Fruit fly (Drosophila melanogaster) whole organism, embryonic: Measurements from ENCODE around the gene Gr63a.

Experiments used
- Awh ChIP-seq: fragments of 200-800 bp; sonication (Bioruptor generic); IDR thresholded peaks from 2 replicates; pipeline ENCODE4, ENCODE4 v1.3.6; 2022; ENCODE audit warnings: missing biosample characterization, missing genetic modification characterization
- Bdp1 ChIP-seq: fragments of 200-800 bp; sonication (Bioruptor generic); optimal IDR thresholded peaks from 3 replicates; lab custom pipeline; 2016; ENCODE audit warnings: missing biosample characterization, missing genetic modification characterization
- C15 ChIP-seq: fragments of 200-800 bp; sonication (Bioruptor generic); IDR thresholded peaks from 3 replicates; pipeline ENCODE4 v1.3.6; 2022; ENCODE audit warnings: missing biosample characterization, missing genetic modification characterization
- CG10366 ChIP-seq: fragments of 200-800 bp; sonication (Bioruptor generic); IDR thresholded peaks from 2 replicates; pipeline ENCODE4 v1.3.6; 2022; ENCODE audit warnings: missing biosample characterization, missing genetic modification characterization
- CG10654 ChIP-seq: fragments of 200-800 bp; sonication (Bioruptor generic); optimal IDR thresholded peaks from 2 replicates; lab custom pipeline; 2016; ENCODE audit warnings: missing biosample characterization, missing genetic modification characterization
- CG11398 ChIP-seq: fragments of 200-800 bp; sonication (Bioruptor generic); optimal IDR thresholded peaks from 2 replicates; lab custom pipeline; 2016; ENCODE audit warnings: missing biosample characterization, missing genetic modification characterization
- CG11695 ChIP-seq: fragments of 200-800 bp; sonication (Bioruptor generic); IDR thresholded peaks from 3 replicates; pipeline ENCODE4 v1.3.6; 2022; ENCODE audit warnings: missing biosample characterization, missing genetic modification characterization
- CG13287 ChIP-seq: fragments of 200-800 bp; sonication (Bioruptor generic); IDR thresholded peaks from 2 replicates; pipeline ENCODE4 v1.3.6; 2022; ENCODE audit warnings: missing biosample characterization, missing genetic modification characterization; ENCODE audit not compliant: partially characterized antibody
- CG14667 ChIP-seq: fragments of 200-800 bp; sonication (Bioruptor generic); IDR thresholded peaks from 2 replicates; pipeline ENCODE4 v1.3.6; 2022; ENCODE audit warnings: missing biosample characterization, missing genetic modification characterization
- CG14965 ChIP-seq: fragments of 200-800 bp; sonication (Bioruptor generic); optimal IDR thresholded peaks from 2 replicates; lab custom pipeline; 2016; ENCODE audit warnings: missing biosample characterization, missing genetic modification characterization, borderline replicate concordance
- CG1529 ChIP-seq: fragments of 200-800 bp; sonication (Bioruptor generic); optimal IDR thresholded peaks from 3 replicates; lab custom pipeline; 2018; ENCODE audit warnings: missing biosample characterization, missing genetic modification characterization
- CG16779 ChIP-seq: fragments of 200-800 bp; sonication (Bioruptor generic); IDR thresholded peaks from 2 replicates; pipeline ENCODE4 v1.3.6; 2022; ENCODE audit warnings: missing biosample characterization, missing genetic modification characterization
- CG31365 ChIP-seq: fragments of 200-800 bp; sonication (Bioruptor generic); optimal IDR thresholded peaks from 2 replicates; lab custom pipeline; 2018; ENCODE audit warnings: missing biosample characterization, mild to moderate bottlenecking, missing genetic modification characterization
- CG34376 ChIP-seq: fragments of 200-800 bp; sonication (Bioruptor generic); optimal IDR thresholded peaks from 2 replicates; lab custom pipeline; 2018; ENCODE audit warnings: missing biosample characterization, mild to moderate bottlenecking, missing genetic modification characterization
- CG42726 ChIP-seq: fragments of 200-800 bp; sonication (Bioruptor generic); IDR thresholded peaks from 2 replicates; pipeline ENCODE4 v1.3.6; 2022; ENCODE audit warnings: missing biosample characterization, missing genetic modification characterization; ENCODE audit not compliant: partially characterized antibody
- CG4282 ChIP-seq: fragments of 200-800 bp; sonication (Bioruptor generic); optimal IDR thresholded peaks from 2 replicates; lab custom pipeline; 2016; ENCODE audit warnings: missing biosample characterization, missing genetic modification characterization
- CG4328 ChIP-seq: fragments of 200-800 bp; sonication (Bioruptor generic); optimal IDR thresholded peaks from 3 replicates; lab custom pipeline; 2017; ENCODE audit warnings: missing biosample characterization, missing genetic modification reagents, missing genetic modification characterization
- CG4360 ChIP-seq: fragments of 200-800 bp; sonication (Bioruptor generic); IDR thresholded peaks from 2 replicates; pipeline ENCODE4 v1.3.6; 2022; ENCODE audit warnings: missing biosample characterization, missing genetic modification characterization
- CG4707 ChIP-seq: fragments of 200-800 bp; sonication (Bioruptor generic); optimal IDR thresholded peaks from 2 replicates; lab custom pipeline; 2018; ENCODE audit warnings: missing biosample characterization, mild to moderate bottlenecking, missing genetic modification characterization, moderate library complexity
- CG4820 ChIP-seq: fragments of 200-800 bp; sonication (Bioruptor generic); optimal IDR thresholded peaks from 3 replicates; lab custom pipeline; 2016; ENCODE audit warnings: missing biosample characterization, missing genetic modification characterization
- CG7271 ChIP-seq: fragments of 200-800 bp; sonication (Bioruptor generic); optimal IDR thresholded peaks from 2 replicates; lab custom pipeline; 2018; ENCODE audit warnings: missing biosample characterization, mild to moderate bottlenecking, missing genetic modification characterization, moderate library complexity
- CG8924 ChIP-seq: fragments of 200-800 bp; optimal IDR thresholded peaks from 3 replicates; lab custom pipeline; 2019; ENCODE audit warnings: missing biosample characterization, mild to moderate bottlenecking, missing genetic modification characterization, moderate library complexity
- CHES-1-like ChIP-seq: fragments of 200-800 bp; sonication (Bioruptor generic); optimal IDR thresholded peaks from 2 replicates; lab custom pipeline; 2016; ENCODE audit warnings: missing biosample characterization, missing genetic modification characterization
- CkIIα-i1 ChIP-seq: fragments of 200-800 bp; sonication (Bioruptor generic); IDR thresholded peaks from 2 replicates; pipeline ENCODE4 v1.3.6; 2022; ENCODE audit warnings: missing biosample characterization, missing genetic modification characterization
- Doc2 ChIP-seq: fragments of 200-800 bp; sonication (Bioruptor generic); IDR thresholded peaks from 2 replicates; pipeline ENCODE4 v1.3.6; 2022; ENCODE audit warnings: missing biosample characterization, missing genetic modification characterization
- Elba2 ChIP-seq: fragments of 200-800 bp; sonication (Bioruptor generic); optimal IDR thresholded peaks from 3 replicates; lab custom pipeline; 2016; ENCODE audit warnings: missing biosample characterization, missing genetic modification characterization
- Fer1 ChIP-seq: fragments of 200-800 bp; sonication (Bioruptor generic); optimal IDR thresholded peaks from 2 replicates; lab custom pipeline; 2017; ENCODE audit warnings: missing biosample characterization, mild to moderate bottlenecking, missing genetic modification characterization
- Gsc ChIP-seq: fragments of 200-800 bp; sonication (Bioruptor generic); IDR thresholded peaks from 2 replicates; pipeline ENCODE4 v1.3.6; 2022; ENCODE audit warnings: missing biosample characterization, missing genetic modification characterization
- Hr51 ChIP-seq, 2 experiments: fragments of 200-800 bp; sonication (Bioruptor generic); optimal IDR thresholded peaks; 2 replicates in 1 of 2; 3 replicates in 1 of 2; lab custom pipeline; 2016 to 2018; ENCODE audit warnings: missing biosample characterization in 2 of 2, missing genetic modification characterization in 2 of 2, mild to moderate bottlenecking in 1 of 2, moderate library complexity in 1 of 2
- Hsf ChIP-seq: fragments of 200-800 bp; sonication (Bioruptor generic); optimal IDR thresholded peaks from 3 replicates; lab custom pipeline; 2016; ENCODE audit warnings: missing biosample characterization, missing genetic modification characterization
- Max ChIP-seq: fragments of 200-800 bp; sonication (Bioruptor generic); optimal IDR thresholded peaks from 2 replicates; lab custom pipeline; 2016; ENCODE audit warnings: missing biosample characterization, mild to moderate bottlenecking, missing genetic modification characterization
- Meics ChIP-seq: fragments of 200-800 bp; sonication (Bioruptor generic); optimal IDR thresholded peaks from 2 replicates; lab custom pipeline; 2017; ENCODE audit warnings: missing biosample characterization, mild to moderate bottlenecking, missing genetic modification characterization
- NC2β ChIP-seq: fragments of 200-800 bp; sonication (Bioruptor generic); optimal IDR thresholded peaks from 2 replicates; lab custom pipeline; 2016; ENCODE audit warnings: missing biosample characterization, missing genetic modification characterization
- Nf-YC ChIP-seq: fragments of 200-800 bp; optimal IDR thresholded peaks from 3 replicates; lab custom pipeline; 2019; ENCODE audit warnings: missing biosample characterization, mild to moderate bottlenecking, missing genetic modification characterization, moderate library complexity
- Oaz ChIP-seq: fragments of 200-800 bp; sonication (Bioruptor generic); IDR thresholded peaks from 2 replicates; pipeline ENCODE4 v1.3.6; 2022; ENCODE audit warnings: missing biosample characterization, missing genetic modification characterization
- Stat92E ChIP-seq, 3 experiments: fragments of >200 bp in 2 of 3; fragments of 200-800 bp in 1 of 3; sonication (Bioruptor generic) in 1 of 3; optimal IDR thresholded peaks; 2 replicates each; lab custom pipeline; 2017 to 2019; ENCODE audit warnings: missing biosample characterization in 3 of 3, missing genetic modification characterization in 3 of 3, mild to moderate bottlenecking in 1 of 3, moderate library complexity in 1 of 3
- Vsx1 ChIP-seq: fragments of 200-800 bp; sonication (Bioruptor generic); optimal IDR thresholded peaks from 2 replicates; lab custom pipeline; 2017; ENCODE audit warnings: missing biosample characterization, mild to moderate bottlenecking, missing genetic modification characterization, missing genetic modification reagents
- ase ChIP-seq: fragments of 200-800 bp; sonication (Bioruptor generic); IDR thresholded peaks from 3 replicates; pipeline ENCODE4 v1.3.6; 2022; ENCODE audit warnings: missing biosample characterization, missing genetic modification characterization
- chm ChIP-seq: fragments of 200-800 bp; sonication (Bioruptor generic); IDR thresholded peaks from 2 replicates; pipeline ENCODE4 v1.3.6; 2022; ENCODE audit warnings: missing biosample characterization, missing genetic modification characterization
- dpn ChIP-seq, 2 experiments: fragments of 200-800 bp; sonication (Bioruptor generic); optimal IDR thresholded peaks; 3 replicates each; lab custom pipeline; 2016; ENCODE audit warnings: missing biosample characterization in 2 of 2, missing genetic modification characterization in 2 of 2
- grau ChIP-seq: fragments of 200-800 bp; optimal IDR thresholded peaks from 3 replicates; lab custom pipeline; 2019; ENCODE audit warnings: missing biosample characterization, mild to moderate bottlenecking, missing genetic modification characterization, moderate library complexity
- her ChIP-seq: fragments of 200-800 bp; sonication (Bioruptor generic); optimal IDR thresholded peaks from 2 replicates; lab custom pipeline; 2016; ENCODE audit warnings: missing biosample characterization, missing genetic modification characterization
- kay ChIP-seq: fragments of 200-800 bp; sonication (Bioruptor generic); optimal IDR thresholded peaks from 2 replicates; lab custom pipeline; 2016; ENCODE audit warnings: missing biosample characterization, missing genetic modification characterization
- luna ChIP-seq: fragments of 200-800 bp; sonication (Bioruptor generic); optimal IDR thresholded peaks from 2 replicates; lab custom pipeline; 2016; ENCODE audit warnings: missing biosample characterization, missing genetic modification characterization
- pum ChIP-seq: fragments of 200-800 bp; sonication (Bioruptor generic); optimal IDR thresholded peaks from 2 replicates; lab custom pipeline; 2016; ENCODE audit warnings: missing biosample characterization, missing genetic modification characterization
- repo ChIP-seq: fragments of 200-800 bp; sonication (Bioruptor generic); optimal IDR thresholded peaks from 2 replicates; lab custom pipeline; 2016; ENCODE audit warnings: missing biosample characterization, missing genetic modification characterization
- schlank ChIP-seq: fragments of 200-800 bp; sonication (Bioruptor generic); optimal IDR thresholded peaks from 2 replicates; lab custom pipeline; 2018; ENCODE audit warnings: missing biosample characterization, mild to moderate bottlenecking, missing genetic modification characterization
- scrt ChIP-seq: fragments of 200-800 bp; sonication (Bioruptor generic); optimal IDR thresholded peaks from 2 replicates; lab custom pipeline; 2018; ENCODE audit warnings: missing biosample characterization, mild to moderate bottlenecking, missing genetic modification characterization, moderate library complexity
- sna ChIP-seq: fragments of 200-800 bp; sonication (Bioruptor generic); IDR thresholded peaks from 2 replicates; pipeline ENCODE4 v1.3.6; 2022; ENCODE audit warnings: missing biosample characterization, missing genetic modification characterization; ENCODE audit not compliant: partially characterized antibody
- tin ChIP-seq: fragments of 200-800 bp; sonication (Bioruptor generic); optimal IDR thresholded peaks from 3 replicates; lab custom pipeline; 2016; ENCODE audit warnings: missing biosample characterization, missing genetic modification characterization
- tio ChIP-seq: fragments of 200-800 bp; sonication (Bioruptor generic); optimal IDR thresholded peaks from 2 replicates; lab custom pipeline; 2017; ENCODE audit warnings: missing biosample characterization, missing genetic modification characterization, inconsistent platforms
- usp ChIP-seq: fragments of >200 bp; optimal IDR thresholded peaks from 2 replicates; lab custom pipeline; 2017; ENCODE audit warnings: missing biosample characterization, missing genetic modification characterization

Gene Gr63a

DNA sequence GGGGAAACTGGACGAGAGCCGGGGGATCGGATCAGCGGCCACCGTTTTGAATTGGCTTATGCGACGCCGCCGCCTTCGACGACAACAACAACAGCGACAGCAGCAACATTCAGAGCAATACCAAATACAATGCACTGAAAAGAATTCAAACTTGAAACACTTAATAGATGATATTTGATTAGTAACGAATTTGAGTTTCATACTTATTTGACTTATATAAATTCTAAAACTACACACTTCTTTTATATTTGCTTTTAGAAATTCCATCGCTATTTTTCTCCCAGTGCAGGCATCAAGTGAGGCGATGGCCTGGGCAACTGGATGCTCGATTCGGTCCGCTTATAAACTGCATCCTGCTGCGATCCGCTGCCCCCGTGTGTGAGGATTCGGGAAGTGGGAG lies 28.4 kb downstream of the Gr63a start (continued):
- no peak for TF ChIP-seq CkIIα-i1 (GFP tag; lab: Robert Waterston, UW)
- TF ChIP-seq Doc2 (GFP tag; lab: Robert Waterston, UW), result no peak
- TF ChIP-seq luna (GFP tag; lab: Kevin White, UChicago), result no peak
- TF ChIP-seq her (GFP tag; lab: Kevin White, UChicago), result no peak
- no peak for TF ChIP-seq CG31365
- no peak for TF ChIP-seq CG10366 (GFP tag; lab: Robert Waterston, UW)
- peak; percentile 22 for TF ChIP-seq CG8924 (tag; lab: Kevin White, UChicago)
- no peak for TF ChIP-seq CG14965
- TF ChIP-seq CG34376 (GFP tag; lab: Kevin White, UChicago), result no peak
- TF ChIP-seq ase, result 0 out of 3 replicates have a peak, but pooled peaks have one; percentile 37
- no peak for TF ChIP-seq Vsx1 (GFP tag; lab: Kevin White, UChicago)
- no peak for TF ChIP-seq usp
- no peak for TF ChIP-seq CG4328
- no peak for TF ChIP-seq Nf-YC (tag; lab: Kevin White, UChicago)
- no peak for TF ChIP-seq C15 (GFP tag; lab: Robert Waterston, UW)
- TF ChIP-seq Awh (GFP tag; lab: Robert Waterston, UW), result 0 out of 2 replicates have a peak, but pooled peaks have one; percentile 40
- TF ChIP-seq tin (GFP tag; lab: Kevin White, UChicago), result no peak
- no peak for TF ChIP-seq tio (GFP tag; lab: Kevin White, UChicago)
- TF ChIP-seq CG13287, result no peak
- TF ChIP-seq CG4360 (GFP tag; lab: Robert Waterston, UW), result peak; percentile 61; the same call in 1 of the 2 replicates
- peak in 1 of 2 experiments; percentile 1 for TF ChIP-seq Hr51 (GFP tag; optimal IDR thresholded peaks at IDR 0.05; lab: Kevin White, UChicago)
- no peak for TF ChIP-seq pum (GFP tag; lab: Kevin White, UChicago)
- no peak for TF ChIP-seq CG11398
- TF ChIP-seq Gsc (GFP tag; lab: Robert Waterston, UW), result no peak
- peak; percentile 9 for TF ChIP-seq CG4820
- TF ChIP-seq chm (GFP tag; lab: Robert Waterston, UW), result no peak
- no peak for TF ChIP-seq dpn (GFP tag; optimal IDR thresholded peaks at IDR 0.05; lab: Kevin White, UChicago)
- no peak for TF ChIP-seq CHES-1-like (GFP tag; lab: Kevin White, UChicago)
- TF ChIP-seq Fer1 (GFP tag; lab: Kevin White, UChicago), result no peak
- no peak for TF ChIP-seq Oaz (GFP tag; lab: Robert Waterston, UW)
- no peak for TF ChIP-seq kay
- TF ChIP-seq Elba2, result no peak
- TF ChIP-seq CG4707 (GFP tag; lab: Kevin White, UChicago), result no peak
- TF ChIP-seq CG14667 (GFP tag; lab: Robert Waterston, UW), result no peak; the same call in 1 of the 2 replicates
- TF ChIP-seq CG7271 (tag; lab: Kevin White, UChicago), result no peak
- no peak for TF ChIP-seq scrt (GFP tag; lab: Kevin White, UChicago)
- no peak for TF ChIP-seq schlank (tag; lab: Kevin White, UChicago)
- TF ChIP-seq CG4282 (GFP tag; lab: Kevin White, UChicago), result no peak
- TF ChIP-seq Meics (GFP tag; lab: Kevin White, UChicago), result no peak
- TF ChIP-seq grau (tag; lab: Kevin White, UChicago), result peak; percentile 8
- no peak for TF ChIP-seq CG1529 (GFP tag; lab: Kevin White, UChicago)
- TF ChIP-seq NC2β (GFP tag; lab: Kevin White, UChicago), result no peak
- TF ChIP-seq Stat92E (GFP tag; optimal IDR thresholded peaks at IDR 0.05; lab: Kevin White, UChicago), result no peak
- no peak for TF ChIP-seq CG10654 (GFP tag; lab: Kevin White, UChicago)
- TF ChIP-seq CG16779 (GFP tag; lab: Robert Waterston, UW), result no peak
- peak; percentile 23 for TF ChIP-seq Hsf
- no peak for TF ChIP-seq sna
- 0 out of 3 replicates have a peak, but pooled peaks have one; percentile 23 for TF ChIP-seq CG11695 (GFP tag; lab: Robert Waterston, UW)
- TF ChIP-seq CG42726 (GFP tag; lab: Robert Waterston, UW), result no peak
- TF ChIP-seq Max, result no peak
- TF ChIP-seq Bdp1 (GFP tag; lab: Kevin White, UChicago), result no peak
- no peak for TF ChIP-seq repo (GFP tag; lab: Kevin White, UChicago)
